Worm (Caenorhabditis elegans): ENCODE measurements around the gene T20G5.13.
"Not testable (repeated sequence)": the region's sequence is repeated elsewhere in the genome, so short reads cannot be mapped to it uniquely, and the experiment has no call there.

T20G5.13 gene

ce11 chrIII:10233979-10234378, 32.8 kb upstream of the T20G5.13 start, which contains the start of gene paml-1:
paml-1 (minus strand) TSS chrIII:10234079.
- no peak for TF ChIP-seq dmd-9 (GFP tag; IDR thresholded peaks at IDR 0.05)
- no peak for TF ChIP-seq cey-2 (tag; optimal IDR thresholded peaks at IDR 0.05; ENCODE audit: borderline replicate concordance, insufficient read depth)
- TF ChIP-seq ctbp-1 (GFP tag; IDR thresholded peaks at IDR 0.05): no peak
- no peak for TF ChIP-seq Y75B8A.6 (GFP tag; IDR thresholded peaks at IDR 0.05)
- no peak for TF ChIP-seq pha-4 (GFP tag; IDR thresholded peaks at IDR 0.05)
- no peak for TF ChIP-seq pha-4 (tag; optimal IDR thresholded peaks at IDR 0.05)
- TF ChIP-seq skn-1 (tag; optimal IDR thresholded peaks at IDR 0.05): no peak
- TF ChIP-seq fos-1 (tag; optimal IDR thresholded peaks at IDR 0.05): no peak
- TF ChIP-seq lim-7 (GFP tag; IDR thresholded peaks at IDR 0.05): no peak
- no peak for TF ChIP-seq ceh-28 (tag; optimal IDR thresholded peaks at IDR 0.05)
- no peak for TF ChIP-seq vab-7 (GFP tag; IDR thresholded peaks at IDR 0.05)
- TF ChIP-seq mxl-3 (GFP tag; optimal IDR thresholded peaks at IDR 0.05): no peak
- no peak for TF ChIP-seq pqm-1 (tag; optimal IDR thresholded peaks at IDR 0.05)
- no peak for TF ChIP-seq php-3 (GFP tag; IDR thresholded peaks at IDR 0.05)
- no peak for TF ChIP-seq ceh-82 (tag; optimal IDR thresholded peaks at IDR 0.05)
- TF ChIP-seq T20F7.1 (GFP tag; optimal IDR thresholded peaks at IDR 0.05): no peak
- no peak for TF ChIP-seq ama-1 (optimal IDR thresholded peaks at IDR 0.05)
- TF ChIP-seq nhr-11 (tag; optimal IDR thresholded peaks at IDR 0.05): no peak
- no peak for TF ChIP-seq set-16 (GFP tag; IDR thresholded peaks at IDR 0.05)

ce11 chrIII:10231641-10232040, 30.5 kb upstream of the T20G5.13 start:
- TF ChIP-seq unc-62 (GFP tag; optimal IDR thresholded peaks at IDR 0.05 in 1 of 2) (peak in 1 of 2 experiments; percentile 94), unc-62 (tag; optimal IDR thresholded peaks at IDR 0.05) (no peak), mxl-2 (GFP tag; conservative IDR thresholded peaks at IDR 0.05) (no peak), Y5F2A.4 (GFP tag; optimal IDR thresholded peaks at IDR 0.05) (no peak), madf-5 (GFP tag; IDR thresholded peaks at IDR 0.05) (no peak), tra-1 (GFP tag; IDR thresholded peaks at IDR 0.05) (no peak), zfp-2 (tag; optimal IDR thresholded peaks at IDR 0.05) (no peak), ceh-82 (tag; optimal IDR thresholded peaks at IDR 0.05) (no peak)

ce11 chrIII:10221860-10222259, 20.7 kb upstream of the T20G5.13 start, which contains the start of gene Y70G10A.4:
Y70G10A.4 (plus strand) TSS chrIII:10222160.
- not testable (repeated sequence) for TF ChIP-seq dmd-6 (GFP tag; IDR thresholded peaks at IDR 0.05); nhr-42 (GFP tag; IDR thresholded peaks at IDR 0.05); mxl-2 (GFP tag; conservative IDR thresholded peaks at IDR 0.05)

ce11 chrIII:10218587-10218986, 17.5 kb upstream of the T20G5.13 start, which contains the start of the genes rde-4 and cox-14:
rde-4 (minus strand) TSS chrIII:10218646.
cox-14 (plus strand) TSS chrIII:10218942.
- TF ChIP-seq mep-1 (tag; optimal IDR thresholded peaks at IDR 0.05) (peak; percentile 89), tag-97 (GFP tag; IDR thresholded peaks at IDR 0.05) (no peak), daf-12 (tag; optimal IDR thresholded peaks at IDR 0.05) (no peak), fkh-10 (GFP tag; optimal IDR thresholded peaks at IDR 0.05) (peak; percentile 23), rbr-2 (tag; optimal IDR thresholded peaks at IDR 0.05) (peak; percentile 73), aha-1 (tag) (peak; percentile 64), lin-13 (GFP tag; optimal IDR thresholded peaks at IDR 0.05) (peak; percentile 68), pha-4 (GFP tag; IDR thresholded peaks at IDR 0.05) (no peak), pha-4 (tag; optimal IDR thresholded peaks at IDR 0.05) (peak; percentile 57), hlh-30 (tag; optimal IDR thresholded peaks at IDR 0.05; ENCODE audit: insufficient read depth) (peak; percentile 88), madf-5 (GFP tag; IDR thresholded peaks at IDR 0.05) (no peak), zip-11 (GFP tag; IDR thresholded peaks at IDR 0.05) (no peak), nhr-28 (tag; optimal IDR thresholded peaks at IDR 0.05) (peak; percentile 68), dve-1 (tag; optimal IDR thresholded peaks at IDR 0.05; ENCODE audit: insufficient read depth) (peak; percentile 78), unc-130 (GFP tag; optimal IDR thresholded peaks at IDR 0.05) (peak; percentile 56), nhr-77 (tag; optimal IDR thresholded peaks at IDR 0.05) (peak; percentile 66), daf-16 (GFP tag; optimal IDR thresholded peaks at IDR 0.05) (no peak), daf-16 (tag; optimal IDR thresholded peaks at IDR 0.05) (peak; percentile 78), snpc-1.2 (GFP tag; IDR thresholded peaks at IDR 0.05) (no peak), dmd-6 (GFP tag; IDR thresholded peaks at IDR 0.05) (no peak), mdl-1 (tag; optimal IDR thresholded peaks at IDR 0.05) (peak in 1 of 2 experiments; percentile 17), ceh-44 (GFP tag; IDR thresholded peaks at IDR 0.05) (no peak), nhr-6 (tag; optimal IDR thresholded peaks at IDR 0.05) (peak; percentile 84), nhr-102 (tag; optimal IDR thresholded peaks at IDR 0.05) (peak; percentile 34), ces-1 (GFP tag; optimal IDR thresholded peaks at IDR 0.05) (no peak)

Data from whole organism, L4 larva.